Worm (Caenorhabditis elegans) whole organism, L2 larva: Measurements from ENCODE around the gene ZC518.8.

ENCODE experiments used
- C34F6.9 ChIP-seq: fragments of 150-350 bp; optimal IDR thresholded peaks from 2 replicates; lab custom pipeline; 2014; ENCODE audit warnings: missing biosample characterization, missing genetic modification characterization
- F13H6.1 ChIP-seq: sonication (generic microtip); optimal IDR thresholded peaks from 2 replicates; lab custom pipeline; 2016; ENCODE audit warnings: missing genetic modification characterization, missing compliant biosample characterization
- R02D3.7 ChIP-seq: fragments of 150-350 bp; optimal IDR thresholded peaks from 2 replicates; lab custom pipeline; 2014; ENCODE audit warnings: missing biosample characterization, missing genetic modification characterization
- ZK546.5 ChIP-seq: sonication (generic microtip); optimal IDR thresholded peaks from 2 replicates; lab custom pipeline; 2017; ENCODE audit warnings: missing biosample characterization, missing genetic modification characterization
- aly-2 ChIP-seq: fragments of 150-350 bp; optimal IDR thresholded peaks from 2 replicates; lab custom pipeline; 2014; ENCODE audit warnings: missing biosample characterization, missing genetic modification characterization
- blmp-1 ChIP-seq: sonication (generic microtip); optimal IDR thresholded peaks from 2 replicates; lab custom pipeline; 2017; ENCODE audit warnings: missing genetic modification characterization, mild to moderate bottlenecking, missing compliant biosample characterization, antibody characterized with exemption, moderate library complexity; ENCODE audit not compliant: insufficient read depth
- ceh-82 ChIP-seq: fragments of 150-350 bp; optimal IDR thresholded peaks from 2 replicates; lab custom pipeline; 2014; ENCODE audit warnings: missing biosample characterization, missing genetic modification characterization
- crh-2 ChIP-seq: sonication (generic microtip); optimal IDR thresholded peaks from 2 replicates; lab custom pipeline; 2017; ENCODE audit warnings: missing biosample characterization, missing genetic modification characterization
- dmd-4 ChIP-seq: sonication (generic microtip); optimal IDR thresholded peaks from 2 replicates; lab custom pipeline; 2017; ENCODE audit warnings: missing biosample characterization, missing genetic modification characterization
- elt-1 ChIP-seq: fragments of 150-350 bp; optimal IDR thresholded peaks from 2 replicates; lab custom pipeline; 2014; ENCODE audit warnings: missing biosample characterization, missing genetic modification characterization
- elt-3 ChIP-seq: sonication (generic microtip); optimal IDR thresholded peaks from 2 replicates; lab custom pipeline; 2017; ENCODE audit warnings: missing biosample characterization, missing genetic modification characterization
- fos-1 ChIP-seq: fragments of 150-350 bp; optimal IDR thresholded peaks from 2 replicates; lab custom pipeline; 2014; ENCODE audit warnings: missing biosample characterization, missing genetic modification characterization
- gmeb-1 ChIP-seq: fragments of 150-350 bp; optimal IDR thresholded peaks from 2 replicates; lab custom pipeline; 2014; ENCODE audit warnings: missing biosample characterization, missing genetic modification characterization
- lin-11 ChIP-seq: fragments of 150-350 bp; sonication (generic microtip); optimal IDR thresholded peaks from 2 replicates; lab custom pipeline; 2014; ENCODE audit warnings: missing biosample characterization, missing genetic modification characterization, inconsistent platforms, mixed read lengths
- lin-13 ChIP-seq: fragments of 150-350 bp; optimal IDR thresholded peaks from 2 replicates; lab custom pipeline; 2014; ENCODE audit warnings: missing biosample characterization, missing genetic modification reagents, missing genetic modification characterization
- lsy-2 ChIP-seq, 2 experiments: fragments of 150-350 bp in 1 of 2; sonication (generic microtip) in 1 of 2; optimal IDR thresholded peaks; 2 replicates each; lab custom pipeline; 2014 to 2017; ENCODE audit warnings: missing biosample characterization in 2 of 2, missing genetic modification characterization in 2 of 2
- mab-5 ChIP-seq: fragments of 150-350 bp; optimal IDR thresholded peaks from 2 replicates; lab custom pipeline; 2014; ENCODE audit warnings: missing biosample characterization, missing genetic modification characterization
- mbf-1 ChIP-seq: sonication (generic microtip); optimal IDR thresholded peaks from 2 replicates; lab custom pipeline; 2017; ENCODE audit warnings: missing biosample characterization, missing genetic modification characterization
- mdl-1 ChIP-seq, 2 experiments: fragments of 150-350 bp in 1 of 2; sonication (generic microtip) in 1 of 2; optimal IDR thresholded peaks; 2 replicates each; lab custom pipeline; 2017; ENCODE audit warnings: missing biosample characterization in 2 of 2, missing genetic modification characterization in 2 of 2
- nhr-10 ChIP-seq: sonication (generic microtip); optimal IDR thresholded peaks from 2 replicates; lab custom pipeline; 2017; ENCODE audit warnings: missing biosample characterization, missing genetic modification characterization
- nhr-129 ChIP-seq: fragments of 150-350 bp; optimal IDR thresholded peaks from 2 replicates; lab custom pipeline; 2014; ENCODE audit warnings: missing biosample characterization, missing genetic modification characterization
- nhr-21 ChIP-seq: fragments of 150-350 bp; optimal IDR thresholded peaks from 2 replicates; lab custom pipeline; 2014; ENCODE audit warnings: missing biosample characterization, missing genetic modification characterization
- nhr-23 ChIP-seq: fragments of 150-350 bp; optimal IDR thresholded peaks from 2 replicates; lab custom pipeline; 2014; ENCODE audit warnings: missing biosample characterization, missing genetic modification reagents, missing genetic modification characterization
- nhr-237 ChIP-seq: fragments of 150-350 bp; optimal IDR thresholded peaks from 2 replicates; lab custom pipeline; 2014; ENCODE audit warnings: missing biosample characterization, missing genetic modification characterization
- nhr-25 ChIP-seq: fragments of 150-350 bp; sonication (generic microtip); optimal IDR thresholded peaks from 3 replicates; lab custom pipeline; 2014; ENCODE audit warnings: missing biosample characterization, missing genetic modification characterization
- nhr-6 ChIP-seq: fragments of 150-350 bp; optimal IDR thresholded peaks from 2 replicates; lab custom pipeline; 2014; ENCODE audit warnings: missing biosample characterization, missing genetic modification characterization
- nhr-77 ChIP-seq: fragments of 150-350 bp; optimal IDR thresholded peaks from 2 replicates; lab custom pipeline; 2014; ENCODE audit warnings: missing biosample characterization, missing genetic modification characterization
- peb-1 ChIP-seq: fragments of 150-350 bp; optimal IDR thresholded peaks from 2 replicates; lab custom pipeline; 2014; ENCODE audit warnings: missing biosample characterization, missing genetic modification characterization
- sem-4 ChIP-seq: fragments of 150-350 bp; optimal IDR thresholded peaks from 2 replicates; lab custom pipeline; 2014; ENCODE audit warnings: missing biosample characterization, missing genetic modification reagents, missing genetic modification characterization
- sma-3 ChIP-seq: sonication (generic microtip); optimal IDR thresholded peaks from 2 replicates; lab custom pipeline; 2016; ENCODE audit warnings: missing genetic modification reagents, missing genetic modification characterization, missing compliant biosample characterization
- sma-9 ChIP-seq, 2 experiments: fragments of 150-350 bp in 1 of 2; sonication (generic microtip) in 1 of 2; optimal IDR thresholded peaks; 2 replicates each; lab custom pipeline; 2014 to 2016; ENCODE audit warnings: missing genetic modification characterization in 2 of 2, mild to moderate bottlenecking in 1 of 2, missing biosample characterization in 1 of 2, missing compliant biosample characterization in 1 of 2, missing genetic modification reagents in 1 of 2, moderate library complexity in 1 of 2
- unc-55 ChIP-seq: fragments of 150-350 bp; sonication (generic microtip); optimal IDR thresholded peaks from 3 replicates; lab custom pipeline; 2014; ENCODE audit warnings: missing biosample characterization, missing genetic modification reagents, missing genetic modification characterization
- unc-62 ChIP-seq: fragments of 150-350 bp; optimal IDR thresholded peaks from 2 replicates; lab custom pipeline; 2014; ENCODE audit warnings: missing biosample characterization, missing genetic modification reagents, missing genetic modification characterization
- zag-1 ChIP-seq: fragments of 150-350 bp; optimal IDR thresholded peaks from 2 replicates; lab custom pipeline; 2014; ENCODE audit warnings: missing biosample characterization, missing genetic modification characterization

ZC518.8 gene

ce11 chrIV:12404137-12404536 lies 42.4 kb upstream of the ZC518.8 start, which contains the start of gene gex-3 (continued):
- peak; percentile 81 for TF ChIP-seq sma-9 (GFP tag; optimal IDR thresholded peaks at IDR 0.05; lab: Kevin White, UChicago)
- no peak for TF ChIP-seq sma-9 (tag; optimal IDR thresholded peaks at IDR 0.05; lab: Kevin White, UChicago)
- no peak for TF ChIP-seq nhr-10
- no peak for TF ChIP-seq unc-62 (GFP tag; lab: Kevin White, UChicago)
- no peak for TF ChIP-seq ceh-82
- TF ChIP-seq R02D3.7 (tag; lab: Kevin White, UChicago) = no peak
- TF ChIP-seq elt-3 (tag; lab: Kevin White, UChicago) = no peak
- TF ChIP-seq mdl-1 (tag; optimal IDR thresholded peaks at IDR 0.05; lab: Kevin White, UChicago) = no peak
- no peak for TF ChIP-seq nhr-237 (tag; lab: Kevin White, UChicago)
- TF ChIP-seq fos-1 (tag; lab: Kevin White, UChicago) = peak; percentile 80
- no peak for TF ChIP-seq nhr-23 (tag; lab: Kevin White, UChicago)
- peak; percentile 22 for TF ChIP-seq mab-5 (tag; lab: Kevin White, UChicago)
- TF ChIP-seq gmeb-1 (tag; lab: Kevin White, UChicago) = peak; percentile 95

DNA sequence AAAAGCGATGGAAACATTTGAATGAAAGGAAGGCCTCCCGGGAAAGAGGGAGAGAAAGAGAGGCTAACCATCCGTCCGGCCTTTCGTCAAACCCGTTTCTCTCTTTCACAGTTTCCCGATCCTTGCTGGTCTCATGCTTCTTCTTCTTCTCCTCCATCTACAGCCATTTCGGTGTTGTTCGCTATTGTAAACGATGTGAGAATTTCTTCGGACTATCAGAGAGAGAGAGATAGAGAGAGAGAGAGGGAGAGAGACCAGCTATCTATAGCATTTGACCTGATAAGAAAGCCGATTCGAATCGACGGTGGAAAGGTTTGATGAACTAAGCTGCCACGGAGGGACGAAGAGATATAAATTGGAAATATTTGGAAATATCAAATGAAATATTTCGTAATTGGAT lies 41.7 kb upstream of the ZC518.8 start:
- TF ChIP-seq nhr-129 (tag; lab: Kevin White, UChicago) (peak; percentile 24), blmp-1 (peak; percentile 14), F13H6.1 (tag; lab: Kevin White, UChicago) (no peak), mbf-1 (tag; lab: Kevin White, UChicago) (no peak), nhr-21 (peak; percentile 74), nhr-25 (tag; lab: Kevin White, UChicago) (peak; percentile 36)

- TF ChIP-seq dmd-4 (tag; lab: Kevin White, UChicago) (no peak), elt-3 (tag; lab: Kevin White, UChicago) (no peak), sma-9 (GFP tag; optimal IDR thresholded peaks at IDR 0.05; lab: Kevin White, UChicago) (no peak), sma-9 (tag; optimal IDR thresholded peaks at IDR 0.05; lab: Kevin White, UChicago) (no peak), fos-1 (tag; lab: Kevin White, UChicago) (peak; percentile 52), elt-1 (tag; lab: Kevin White, UChicago) (no peak), lin-13 (GFP tag; lab: Kevin White, UChicago) (no peak), unc-55 (GFP tag; lab: Kevin White, UChicago) (no peak), nhr-21 (no peak)
- TF ChIP-seq, all 48 proteins: peak for 1
Measured at ce11 chrIV:12399983-12400382, 38.3 kb upstream of the ZC518.8 start.

DNA sequence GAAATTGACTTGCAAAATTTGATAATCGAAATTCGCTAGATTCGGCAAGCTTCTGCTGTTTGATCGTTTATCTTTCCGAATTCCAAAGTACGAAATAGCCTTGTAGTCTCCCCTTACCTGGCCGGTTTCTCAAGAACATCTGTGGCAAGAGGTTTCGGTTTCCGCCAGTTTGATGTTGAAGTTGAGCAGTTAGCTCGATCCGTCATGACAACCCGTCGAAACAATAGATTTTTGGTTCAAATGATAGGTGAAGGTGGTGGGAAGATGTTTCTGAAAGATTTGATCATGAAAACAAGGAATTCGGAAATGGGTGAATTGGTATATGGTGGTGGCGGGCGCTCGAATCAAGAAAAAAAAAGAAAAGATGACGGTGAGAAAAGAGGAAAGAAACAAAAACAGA lies 36.7 kb upstream of the ZC518.8 start, which contains the start of gene acs-20:
TSS of gene acs-20 (minus strand) at position 270 of the 400 bp plus-strand sequence.
- no peak for TF ChIP-seq lin-11
- no peak for TF ChIP-seq mbf-1 (tag; lab: Kevin White, UChicago)
- TF ChIP-seq sma-3 (GFP tag; lab: Kevin White, UChicago) = no peak
- no peak for TF ChIP-seq R02D3.7 (tag; lab: Kevin White, UChicago)
- no peak for TF ChIP-seq peb-1 (tag; lab: Kevin White, UChicago)
- no peak for TF ChIP-seq F13H6.1 (tag; lab: Kevin White, UChicago)
- TF ChIP-seq lin-13 (GFP tag; lab: Kevin White, UChicago) = no peak
- no peak for TF ChIP-seq crh-2 (tag; lab: Kevin White, UChicago)
- TF ChIP-seq sma-9 (GFP tag; optimal IDR thresholded peaks at IDR 0.05; lab: Kevin White, UChicago) = no peak
- TF ChIP-seq sma-9 (tag; optimal IDR thresholded peaks at IDR 0.05; lab: Kevin White, UChicago) = no peak
- TF ChIP-seq lsy-2 (tag; optimal IDR thresholded peaks at IDR 0.05; lab: Kevin White, UChicago) = no peak
- no peak for TF ChIP-seq zag-1 (tag; lab: Kevin White, UChicago)
- no peak for TF ChIP-seq C34F6.9 (tag; lab: Kevin White, UChicago)
- TF ChIP-seq sem-4 (tag; lab: Kevin White, UChicago) = no peak
- TF ChIP-seq ZK546.5 = no peak
- TF ChIP-seq nhr-6 (tag; lab: Kevin White, UChicago) = no peak
- no peak for TF ChIP-seq nhr-21
- no peak for TF ChIP-seq nhr-77 (tag; lab: Kevin White, UChicago)
- no peak for TF ChIP-seq aly-2 (tag; lab: Kevin White, UChicago)
